Fruit fly (Drosophila melanogaster) ovary, adult (tissue): ENCODE results near the gene CG42822.

ENCODE experiments used
- CG17801 ChIP-seq: fragments of 200-800 bp; optimal IDR thresholded peaks from 2 replicates; lab custom pipeline; 2019; ENCODE audit warnings: missing biosample characterization, mild to moderate bottlenecking, missing genetic modification characterization, moderate library complexity; ENCODE audit not compliant: partially characterized antibody

Gene CG42822

DNA sequence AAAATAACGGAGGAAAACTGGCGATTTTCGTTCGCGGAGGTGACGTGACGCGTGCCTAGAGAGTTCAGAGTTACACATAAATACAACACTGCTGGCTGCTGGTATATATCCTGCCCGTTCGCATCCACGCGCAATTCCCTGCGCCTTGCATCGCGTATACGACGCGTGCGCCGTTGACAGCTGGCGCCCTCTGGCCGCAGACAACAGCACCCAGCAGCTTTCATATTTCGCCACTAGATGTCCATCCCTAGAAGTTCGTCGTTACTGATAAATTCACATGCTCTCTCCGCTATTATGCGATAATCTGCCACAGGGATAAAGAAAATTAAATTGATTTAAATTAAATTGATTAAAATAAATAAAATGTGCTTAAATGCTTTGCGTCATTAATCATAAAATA lies 11.3 kb upstream of the CG42822 start, which contains the start of gene Sur-8:
Gene Sur-8 (minus strand): TSS at position 82 of the 400 bp plus-strand sequence.
- TF ChIP-seq CG17801 (GFP tag; lab: Kevin White, UChicago), result no peak

DNA sequence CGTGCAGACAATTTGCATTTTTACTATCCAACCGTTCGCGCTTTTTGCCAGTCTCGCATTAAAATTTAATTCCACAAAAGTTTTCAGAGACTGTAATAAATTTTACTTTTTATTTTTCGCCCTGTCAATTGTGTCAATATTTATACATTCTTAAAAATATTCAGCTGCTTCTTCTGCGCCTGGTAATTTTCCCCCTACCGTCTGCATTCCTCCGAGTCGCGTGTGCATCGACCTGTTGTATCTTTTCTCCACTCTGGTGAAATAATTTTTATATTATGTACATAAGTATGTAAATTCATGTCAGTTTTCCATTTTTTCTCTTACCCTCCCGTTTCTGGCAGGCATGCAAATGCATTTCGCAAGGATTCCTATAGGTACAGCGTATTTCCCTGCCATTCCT lies 10.5 kb upstream of the CG42822 start, which contains the start of gene CG34279:
Gene CG34279 (minus strand): TSS at position 101 of the 400 bp plus-strand sequence.
- TF ChIP-seq CG17801 (GFP tag; lab: Kevin White, UChicago), result no peak

DNA sequence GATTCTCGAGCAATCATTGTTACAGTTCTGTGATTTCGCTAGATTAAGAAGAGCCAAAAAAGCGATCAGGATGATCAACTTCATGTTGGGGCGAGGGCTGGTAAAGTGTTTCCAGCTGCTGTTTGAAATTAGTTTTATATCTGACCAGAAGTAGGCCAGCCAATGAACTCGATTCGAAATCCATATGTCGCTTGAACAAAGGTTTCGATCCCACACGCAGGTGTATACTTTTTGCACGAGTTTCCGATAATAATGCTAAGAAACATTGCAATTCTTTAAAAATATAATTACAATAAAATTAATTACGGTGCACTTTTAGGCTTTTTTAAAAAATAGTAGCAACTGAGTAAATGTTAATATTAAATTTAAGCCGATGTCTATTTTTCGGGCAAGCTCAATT lies 10.1 kb upstream of the CG42822 start, which contains the start of gene CG34280:
Gene CG34280 (minus strand): TSS at position 101 of the 400 bp plus-strand sequence.
- TF ChIP-seq CG17801 (GFP tag; lab: Kevin White, UChicago), result no peak

- TF ChIP-seq CG17801 (GFP tag; lab: Kevin White, UChicago), result no peak
These were observed 9.5 kb upstream of the CG42822 start for dm6 chr3R:17404155-17404554.

- TF ChIP-seq CG17801 (GFP tag; lab: Kevin White, UChicago), result no peak
These were observed 8.7 kb upstream of the CG42822 start, which contains the start of gene CG42823 for dm6 chr3R:17405009-17405408. Gene CG42823 (minus strand): TSS chr3R:17405109.

dm6 chr3R:17406411-17406810 lies 7.3 kb upstream of the CG42822 start, which contains the start of the genes CG42824 and CG42798:
Gene CG42824 (minus strand): TSS chr3R:17406511.
Gene CG42798 (plus strand): TSS chr3R:17406678.
- TF ChIP-seq CG17801 (GFP tag; lab: Kevin White, UChicago), result no peak

dm6 chr3R:17407576-17407975 lies 6.1 kb upstream of the CG42822 start, which contains the start of gene CG17283:
Gene CG17283 (plus strand): TSS chr3R:17407876.
- no peak for TF ChIP-seq CG17801 (GFP tag; lab: Kevin White, UChicago)

DNA sequence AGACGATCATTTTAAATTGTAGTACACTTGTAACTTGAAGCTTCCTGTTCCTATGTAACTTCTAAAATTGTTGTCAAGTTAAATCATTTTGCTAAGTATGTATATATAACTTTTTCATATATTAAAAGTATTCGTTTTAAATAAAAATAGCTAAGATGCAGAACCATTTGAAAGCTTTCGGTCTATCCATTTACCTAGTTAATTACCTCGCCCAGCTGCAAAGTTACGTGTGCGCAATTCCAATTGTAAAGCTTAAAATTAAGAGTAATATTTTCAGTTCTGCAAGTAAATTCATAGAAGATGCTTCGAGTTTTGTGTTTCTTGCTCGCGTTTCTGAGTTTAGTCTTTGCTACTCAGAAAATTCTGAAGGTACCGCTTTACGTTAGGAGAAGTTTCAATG lies 4.4 kb upstream of the CG42822 start, which contains the start of gene CG5860:
Gene CG5860 (plus strand): TSS at position 301 of the 400 bp plus-strand sequence.
- no peak for TF ChIP-seq CG17801 (GFP tag; lab: Kevin White, UChicago)

DNA sequence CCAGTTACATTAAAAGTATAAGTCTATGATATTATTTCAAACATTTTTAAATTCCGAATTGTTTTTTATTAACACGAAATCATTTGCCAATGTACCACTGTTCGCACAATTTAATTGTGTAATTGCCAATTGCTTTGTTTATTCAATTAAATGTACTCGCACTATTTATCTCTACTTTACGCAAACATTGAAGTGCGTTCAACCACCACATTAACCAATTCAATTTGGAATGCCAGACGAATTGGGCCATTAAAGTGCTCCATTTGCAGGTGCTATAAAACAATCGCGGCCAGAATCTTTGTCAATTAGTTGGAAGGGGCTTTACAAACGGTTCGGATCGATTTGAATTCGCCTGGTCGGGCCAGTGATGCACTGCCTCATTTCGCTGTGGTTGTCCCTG lies 2.9 kb upstream of the CG42822 start, which contains the start of gene CG5863:
Gene CG5863 (plus strand): TSS at position 301 of the 400 bp plus-strand sequence.
- no peak for TF ChIP-seq CG17801 (GFP tag; lab: Kevin White, UChicago)

DNA sequence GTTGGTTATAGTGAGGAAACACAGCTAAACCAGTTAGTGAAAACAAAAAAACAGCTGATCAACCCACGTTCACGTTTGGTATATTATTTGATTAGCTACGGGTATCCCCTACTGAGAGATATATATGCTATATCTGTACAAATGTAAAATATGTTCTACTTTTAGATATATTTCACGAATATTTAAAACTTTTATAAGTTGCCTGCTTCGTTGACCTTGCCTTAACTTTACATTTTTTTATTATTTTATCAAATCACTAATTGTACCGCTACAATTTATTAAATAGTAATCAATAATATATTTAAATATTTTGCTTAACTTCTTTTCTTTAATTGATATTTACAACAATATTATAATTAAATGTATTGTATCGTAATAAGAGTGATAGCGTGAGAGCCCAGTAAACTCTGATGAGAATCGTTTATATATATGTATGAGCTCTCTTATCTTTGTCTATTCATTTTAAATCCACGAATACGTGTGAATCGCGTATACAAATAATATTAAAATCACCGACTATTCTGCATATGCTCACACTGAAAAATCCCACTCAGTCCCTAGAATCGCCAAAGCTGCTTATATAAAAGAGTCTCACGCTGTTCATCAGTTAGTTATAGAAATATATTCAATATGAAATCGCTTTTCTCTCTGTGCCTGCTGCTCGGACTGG lies 1.1 kb upstream of the CG42822 start, which contains the start of gene CG42821:
Gene CG42821 (plus strand): TSS at position 620 of the 670 bp plus-strand sequence.
- TF ChIP-seq CG17801 (GFP tag; lab: Kevin White, UChicago), result no peak

DNA sequence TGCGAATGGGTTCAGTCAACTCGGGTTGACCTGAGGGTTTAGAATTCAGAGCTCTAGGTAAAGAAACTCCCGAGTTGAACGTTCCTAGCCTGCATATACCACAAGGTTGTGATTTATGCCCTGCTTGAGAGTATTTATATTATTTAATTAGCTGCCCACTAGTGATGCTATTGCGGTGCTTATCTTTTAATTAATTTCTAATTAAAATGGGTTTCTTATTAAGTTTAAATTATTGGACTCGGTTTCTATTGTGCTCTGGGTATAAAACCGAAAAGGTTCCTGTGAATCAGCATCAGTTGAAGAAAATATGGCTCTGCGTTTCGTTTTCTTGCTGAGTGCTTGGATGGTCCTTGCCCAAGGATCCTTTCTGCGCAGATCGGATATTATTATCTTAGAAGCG lies 1.7 kb downstream of the CG42822 start, which contains the start of gene CG5866:
Gene CG5866 (plus strand): TSS at position 301 of the 400 bp plus-strand sequence.
- TF ChIP-seq CG17801 (GFP tag; lab: Kevin White, UChicago), result no peak

DNA sequence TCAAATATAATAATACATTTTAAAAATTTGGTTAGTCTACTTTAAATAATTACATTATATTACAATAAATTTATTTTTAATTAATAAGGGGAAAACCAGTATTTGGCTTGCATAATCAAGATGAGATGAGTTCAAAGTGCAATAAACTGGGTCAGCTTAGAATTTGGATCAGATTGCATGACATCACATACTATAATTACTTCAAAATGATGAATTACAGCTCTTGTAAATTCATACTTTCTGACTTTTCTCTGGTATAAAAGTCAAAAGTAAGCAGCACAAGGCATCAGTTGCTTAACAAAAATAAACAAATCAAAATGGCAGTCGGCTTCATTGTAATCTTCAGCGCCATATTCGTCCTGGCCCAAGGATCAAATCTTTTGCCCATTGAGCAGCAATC lies 3.5 kb downstream of the CG42822 start, which contains the start of gene CG33333:
Gene CG33333 (plus strand): TSS at position 301 of the 400 bp plus-strand sequence.
- TF ChIP-seq CG17801 (GFP tag; lab: Kevin White, UChicago), result no peak

- no peak for TF ChIP-seq CG17801 (GFP tag; lab: Kevin White, UChicago)
These were observed 4.8 kb downstream of the CG42822 start, which contains the start of gene CG42834 for dm6 chr3R:17418459-17418858. Gene CG42834 (plus strand): TSS chr3R:17418759.

DNA sequence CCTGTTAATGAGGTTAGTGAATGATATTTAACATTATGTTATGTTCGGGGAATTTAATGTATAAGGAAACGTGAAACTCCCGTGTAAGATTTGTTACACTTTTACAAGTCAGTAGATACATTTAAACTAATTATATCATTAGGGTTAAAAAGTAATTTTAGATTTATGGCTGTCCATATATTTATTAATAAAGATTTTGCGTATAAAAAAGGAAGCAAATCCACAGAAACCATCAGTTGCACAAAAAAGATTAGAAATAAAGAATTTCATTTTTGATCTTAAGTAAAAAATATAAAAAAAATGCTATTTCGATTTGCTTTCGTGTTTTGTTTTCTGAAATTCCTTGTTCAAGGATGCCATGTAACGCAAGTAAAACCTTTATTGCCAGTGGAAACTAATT lies 6.6 kb downstream of the CG42822 start, which contains the start of gene CG42835:
Gene CG42835 (plus strand): TSS at position 301 of the 400 bp plus-strand sequence.
- TF ChIP-seq CG17801 (GFP tag; lab: Kevin White, UChicago), result no peak

DNA sequence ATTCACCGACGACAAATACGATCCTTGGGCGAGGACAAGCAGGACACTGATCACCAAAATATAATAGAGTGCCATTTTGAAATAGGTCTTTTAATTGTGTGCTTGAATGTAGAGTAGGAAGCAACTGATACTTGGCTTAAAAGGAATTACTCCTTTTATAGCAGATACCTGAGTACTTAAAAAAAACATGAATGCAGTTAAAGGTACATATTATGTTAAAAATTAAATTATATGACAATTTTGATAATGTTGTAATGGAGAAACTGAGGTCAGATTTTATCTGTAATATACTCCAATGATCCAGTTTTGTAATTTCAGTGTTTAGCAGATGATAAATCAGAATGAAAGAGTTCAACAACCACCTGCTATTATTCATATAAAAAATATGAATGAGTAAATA lies 8.4 kb downstream of the CG42822 start, which contains the start of gene CG14332:
Gene CG14332 (minus strand): TSS at position 101 of the 400 bp plus-strand sequence.
- TF ChIP-seq CG17801 (GFP tag; lab: Kevin White, UChicago), result no peak
